Fruit fly (Drosophila melanogaster) whole organism, embryonic: ENCODE measurements around the gene CG5359.
A peak's percentile ranks its signal among the peaks of the same experiment; 100 is the strongest.

Experiments
- CG10321 ChIP-seq: fragments of 200-800 bp; sonication (Bioruptor generic); IDR thresholded peaks from 2 replicates; pipeline ENCODE4 v1.3.6; 2022; ENCODE audit warnings: missing biosample characterization, missing genetic modification characterization
- CG10565 ChIP-seq: fragments of 200-800 bp; sonication (Bioruptor generic); optimal IDR thresholded peaks from 3 replicates; lab custom pipeline; 2016; ENCODE audit warnings: missing biosample characterization, mild to moderate bottlenecking, missing genetic modification characterization
- CG11093 ChIP-seq: fragments of 200-800 bp; sonication (Bioruptor generic); IDR thresholded peaks from 3 replicates; pipeline ENCODE4 v1.3.6; 2022; ENCODE audit warnings: missing biosample characterization, missing genetic modification characterization
- CG12071 ChIP-seq: fragments of 200-800 bp; sonication (Bioruptor generic); optimal IDR thresholded peaks from 3 replicates; lab custom pipeline; 2018; ENCODE audit warnings: missing biosample characterization, mild to moderate bottlenecking, missing genetic modification characterization
- CG12299 ChIP-seq: fragments of 200-800 bp; sonication (Bioruptor generic); optimal IDR thresholded peaks from 2 replicates; lab custom pipeline; 2018; ENCODE audit warnings: missing biosample characterization, mild to moderate bottlenecking, missing genetic modification characterization
- CG14860 ChIP-seq: fragments of 200-800 bp; sonication (Bioruptor generic); IDR thresholded peaks from 3 replicates; pipeline ENCODE4 v1.3.6; 2022; ENCODE audit warnings: missing biosample characterization, missing genetic modification characterization; ENCODE audit not compliant: partially characterized antibody
- CG14965 ChIP-seq: fragments of 200-800 bp; sonication (Bioruptor generic); optimal IDR thresholded peaks from 2 replicates; lab custom pipeline; 2016; ENCODE audit warnings: missing biosample characterization, missing genetic modification characterization, borderline replicate concordance
- CG15073 ChIP-seq: fragments of 200-800 bp; sonication (Bioruptor generic); optimal IDR thresholded peaks from 2 replicates; lab custom pipeline; 2016; ENCODE audit warnings: missing biosample characterization, missing genetic modification characterization
- CG15269 ChIP-seq: fragments of 200-800 bp; sonication (Bioruptor generic); optimal IDR thresholded peaks from 2 replicates; lab custom pipeline; 2018; ENCODE audit warnings: missing biosample characterization, mild to moderate bottlenecking, missing genetic modification characterization, moderate library complexity
- CG1832 ChIP-seq: fragments of 200-800 bp; sonication (Bioruptor generic); optimal IDR thresholded peaks from 2 replicates; lab custom pipeline; 2017; ENCODE audit warnings: missing biosample characterization, mild to moderate bottlenecking, missing genetic modification characterization, inconsistent platforms
- CG18619 ChIP-seq: fragments of 200-800 bp; sonication (Bioruptor generic); optimal IDR thresholded peaks from 3 replicates; lab custom pipeline; 2017; ENCODE audit warnings: missing biosample characterization, mild to moderate bottlenecking, missing genetic modification characterization
- CG31365 ChIP-seq: fragments of 200-800 bp; sonication (Bioruptor generic); optimal IDR thresholded peaks from 2 replicates; lab custom pipeline; 2018; ENCODE audit warnings: missing biosample characterization, mild to moderate bottlenecking, missing genetic modification characterization
- CG34422 ChIP-seq: fragments of 200-800 bp; sonication (Bioruptor generic); IDR thresholded peaks from 3 replicates; pipeline ENCODE4 v1.3.6; 2022; ENCODE audit warnings: missing biosample characterization, missing genetic modification characterization
- CG3838 ChIP-seq: fragments of 200-800 bp; sonication (Bioruptor generic); optimal IDR thresholded peaks from 3 replicates; lab custom pipeline; 2016; ENCODE audit warnings: missing biosample characterization, missing genetic modification characterization
- CG42726 ChIP-seq: fragments of 200-800 bp; sonication (Bioruptor generic); IDR thresholded peaks from 2 replicates; pipeline ENCODE4 v1.3.6; 2022; ENCODE audit warnings: missing biosample characterization, missing genetic modification characterization; ENCODE audit not compliant: partially characterized antibody
- CG5180 ChIP-seq: fragments of 200-800 bp; sonication (Bioruptor generic); optimal IDR thresholded peaks from 3 replicates; lab custom pipeline; 2017; ENCODE audit warnings: missing biosample characterization, missing genetic modification characterization, mild to moderate bottlenecking, moderate library complexity, missing genetic modification reagents
- CG6689 ChIP-seq: fragments of 200-800 bp; sonication (Bioruptor generic); IDR thresholded peaks from 2 replicates; pipeline ENCODE4 v1.3.6; 2022; ENCODE audit warnings: missing biosample characterization, missing genetic modification characterization
- CG6765 ChIP-seq: fragments of 200-800 bp; sonication (Bioruptor generic); optimal IDR thresholded peaks from 3 replicates; lab custom pipeline; 2017; ENCODE audit warnings: missing biosample characterization, mild to moderate bottlenecking, missing genetic modification characterization
- CG7556 ChIP-seq: fragments of 200-800 bp; sonication (Bioruptor generic); optimal IDR thresholded peaks from 2 replicates; lab custom pipeline; 2017; ENCODE audit warnings: missing biosample characterization, mild to moderate bottlenecking, missing genetic modification characterization
- CG7839 ChIP-seq: fragments of 200-800 bp; sonication (Bioruptor generic); optimal IDR thresholded peaks from 3 replicates; lab custom pipeline; 2018; ENCODE audit warnings: missing biosample characterization, mild to moderate bottlenecking, missing genetic modification characterization, moderate library complexity
- D ChIP-seq, 2 experiments: fragments of 200-800 bp in 1 of 2; fragments of >200 bp in 1 of 2; sonication (Bioruptor generic) in 1 of 2; optimal IDR thresholded peaks; 2 replicates in 1 of 2; 3 replicates in 1 of 2; lab custom pipeline; 2017; ENCODE audit warnings: mild to moderate bottlenecking in 1 of 2, missing biosample characterization in 1 of 2, missing genetic modification characterization in 1 of 2, missing genetic modification reagents in 1 of 2
- Dref ChIP-seq: fragments of 200-800 bp; sonication (Bioruptor generic); IDR thresholded peaks from 2 replicates; pipeline ENCODE4 v1.3.6; 2022; ENCODE audit warnings: missing biosample characterization, missing genetic modification characterization
- H15 ChIP-seq: fragments of 200-800 bp; sonication (Bioruptor generic); IDR thresholded peaks from 3 replicates; pipeline ENCODE4 v1.3.6; 2022; ENCODE audit warnings: missing biosample characterization, missing genetic modification characterization
- HLHmδ ChIP-seq: fragments of 200-800 bp; sonication (Bioruptor generic); optimal IDR thresholded peaks from 2 replicates; lab custom pipeline; 2018; ENCODE audit warnings: missing biosample characterization, mild to moderate bottlenecking, missing genetic modification characterization, moderate library complexity
- MTF-1 ChIP-seq: fragments of 200-800 bp; sonication (Bioruptor generic); optimal IDR thresholded peaks from 2 replicates; lab custom pipeline; 2018; ENCODE audit warnings: missing biosample characterization, mild to moderate bottlenecking, missing genetic modification characterization, borderline replicate concordance
- NC2β ChIP-seq: fragments of 200-800 bp; sonication (Bioruptor generic); optimal IDR thresholded peaks from 2 replicates; lab custom pipeline; 2016; ENCODE audit warnings: missing biosample characterization, missing genetic modification characterization
- NK7.1 ChIP-seq: fragments of 200-800 bp; sonication (Bioruptor generic); optimal IDR thresholded peaks from 3 replicates; lab custom pipeline; 2016; ENCODE audit warnings: missing biosample characterization, missing genetic modification characterization
- PHDP ChIP-seq: fragments of 200-800 bp; sonication (Bioruptor generic); optimal IDR thresholded peaks from 3 replicates; lab custom pipeline; 2018; ENCODE audit warnings: missing biosample characterization, mild to moderate bottlenecking, missing genetic modification characterization, moderate library complexity
- Rfx ChIP-seq: fragments of 200-800 bp; sonication (Bioruptor generic); IDR thresholded peaks from 2 replicates; pipeline ENCODE4 v1.3.6; 2022; ENCODE audit warnings: missing biosample characterization, missing genetic modification characterization
- Trl ChIP-seq, 3 experiments: fragments of >200 bp in 2 of 3; fragments of 200-800 bp in 1 of 3; sonication (Bioruptor generic) in 1 of 3; optimal IDR thresholded peaks; 2 replicates in 1 of 3; 3 replicates in 2 of 3; lab custom pipeline; 2016 to 2017; ENCODE audit warnings: missing biosample characterization in 1 of 3, missing genetic modification characterization in 1 of 3
- cas ChIP-seq: fragments of 200-800 bp; sonication (Bioruptor generic); IDR thresholded peaks from 2 replicates; pipeline ENCODE4 v1.3.6; 2022; ENCODE audit warnings: missing biosample characterization, missing genetic modification characterization
- crp ChIP-seq, 2 experiments: fragments of 200-800 bp; sonication (Bioruptor generic); optimal IDR thresholded peaks; 2 replicates in 1 of 2; 3 replicates in 1 of 2; lab custom pipeline; 2017; ENCODE audit warnings: missing biosample characterization in 2 of 2, missing genetic modification characterization in 2 of 2, mild to moderate bottlenecking in 1 of 2, moderate library complexity in 1 of 2
- cwo ChIP-seq: fragments of 200-800 bp; sonication (Bioruptor generic); optimal IDR thresholded peaks from 3 replicates; lab custom pipeline; 2017; ENCODE audit warnings: missing biosample characterization, missing genetic modification characterization, mild to moderate bottlenecking, moderate library complexity, missing genetic modification reagents
- disco-r ChIP-seq: fragments of 200-800 bp; sonication (Bioruptor generic); optimal IDR thresholded peaks from 2 replicates; lab custom pipeline; 2016; ENCODE audit warnings: missing biosample characterization, missing genetic modification characterization
- dysf ChIP-seq: fragments of 200-800 bp; sonication (Bioruptor generic); IDR thresholded peaks from 3 replicates; pipeline ENCODE4 v1.3.6; 2022; ENCODE audit warnings: missing biosample characterization, missing genetic modification characterization
- fd102C ChIP-seq: fragments of 200-800 bp; sonication (Bioruptor generic); optimal IDR thresholded peaks from 2 replicates; lab custom pipeline; 2018; ENCODE audit warnings: missing biosample characterization, mild to moderate bottlenecking, missing genetic modification characterization, moderate library complexity
- jing ChIP-seq: fragments of 200-800 bp; sonication (Bioruptor generic); optimal IDR thresholded peaks from 2 replicates; lab custom pipeline; 2018; ENCODE audit warnings: missing biosample characterization, mild to moderate bottlenecking, missing genetic modification characterization
- org-1 ChIP-seq: fragments of 200-800 bp; sonication (Bioruptor generic); optimal IDR thresholded peaks from 2 replicates; lab custom pipeline; 2017; ENCODE audit warnings: missing biosample characterization, missing genetic modification characterization
- ro ChIP-seq: fragments of 200-800 bp; sonication (Bioruptor generic); IDR thresholded peaks from 2 replicates; pipeline ENCODE4 v1.3.6; 2022; ENCODE audit warnings: missing biosample characterization, missing genetic modification characterization
- sens ChIP-seq: fragments of 200-800 bp; sonication (Bioruptor generic); peaks from one replicate; lab custom pipeline; 2016; ENCODE audit warnings: missing biosample characterization, missing genetic modification characterization
- shn ChIP-seq: fragments of 200-800 bp; sonication (Bioruptor generic); optimal IDR thresholded peaks from 3 replicates; lab custom pipeline; 2016; ENCODE audit warnings: missing biosample characterization, missing genetic modification characterization
- sim ChIP-seq: fragments of 200-800 bp; sonication (Bioruptor generic); IDR thresholded peaks from 2 replicates; pipeline ENCODE4 v1.3.6; 2022; ENCODE audit warnings: missing biosample characterization, missing genetic modification characterization
- slp2 ChIP-seq: fragments of 200-800 bp; sonication (Bioruptor generic); optimal IDR thresholded peaks from 2 replicates; lab custom pipeline; 2016; ENCODE audit warnings: missing biosample characterization, missing genetic modification characterization
- sna ChIP-seq: fragments of 200-800 bp; sonication (Bioruptor generic); IDR thresholded peaks from 2 replicates; pipeline ENCODE4 v1.3.6; 2022; ENCODE audit warnings: missing biosample characterization, missing genetic modification characterization; ENCODE audit not compliant: partially characterized antibody
- sob ChIP-seq: fragments of 200-800 bp; sonication (Bioruptor generic); IDR thresholded peaks from 2 replicates; pipeline ENCODE4 v1.3.6; 2022; ENCODE audit warnings: missing biosample characterization, missing genetic modification characterization
- tap ChIP-seq: fragments of 200-800 bp; optimal IDR thresholded peaks from 3 replicates; lab custom pipeline; 2019; ENCODE audit warnings: missing biosample characterization, mild to moderate bottlenecking, missing genetic modification characterization, moderate library complexity
- trem ChIP-seq: fragments of 200-800 bp; optimal IDR thresholded peaks from 3 replicates; lab custom pipeline; 2019; ENCODE audit warnings: missing biosample characterization, mild to moderate bottlenecking, missing genetic modification characterization, moderate library complexity
- twi ChIP-seq: fragments of 200-800 bp; optimal IDR thresholded peaks from 2 replicates; lab custom pipeline; 2019; ENCODE audit warnings: missing biosample characterization, mild to moderate bottlenecking, missing genetic modification characterization, moderate library complexity
- wek ChIP-seq: fragments of 200-800 bp; sonication (Bioruptor generic); optimal IDR thresholded peaks from 3 replicates; lab custom pipeline; 2018; ENCODE audit warnings: missing biosample characterization, mild to moderate bottlenecking, missing genetic modification characterization, moderate library complexity
- wor ChIP-seq: fragments of 200-800 bp; sonication (Bioruptor generic); IDR thresholded peaks from 2 replicates; pipeline ENCODE4 v1.3.6; 2022; ENCODE audit warnings: missing biosample characterization, missing genetic modification characterization

Gene CG5359

dm6 chr3R:9977494-9977893, 23.6 kb downstream of the CG5359 start (continued):
- TF ChIP-seq D (optimal IDR thresholded peaks at IDR 0.05; lab: Kevin White, UChicago) (no peak), D (GFP tag; optimal IDR thresholded peaks at IDR 0.05; lab: Kevin White, UChicago) (no peak), CG6689 (0 out of 2 replicates have a peak, but pooled peaks have one; percentile 37), shn (GFP tag; lab: Kevin White, UChicago) (no peak), sna (no peak), CG7556 (GFP tag; lab: Kevin White, UChicago) (peak; percentile 29), slp2 (GFP tag; lab: Kevin White, UChicago) (no peak), CG34422 (GFP tag; lab: Robert Waterston, UW) (no peak), CG42726 (GFP tag; lab: Robert Waterston, UW) (no peak), CG11093 (no peak), CG14860 (GFP tag; lab: Robert Waterston, UW) (no peak), CG18619 (peak; percentile 21), wek (GFP tag; lab: Kevin White, UChicago) (no peak), H15 (GFP tag; lab: Robert Waterston, UW) (no peak), Trl (optimal IDR thresholded peaks at IDR 0.05; lab: Kevin White, UChicago) (no peak), Trl (GFP tag; optimal IDR thresholded peaks at IDR 0.05; lab: Kevin White, UChicago) (no peak), CG3838 (GFP tag; lab: Kevin White, UChicago) (no peak), cwo (peak; percentile 27), CG7839 (tag; lab: Kevin White, UChicago) (peak; percentile 39), PHDP (tag; lab: Kevin White, UChicago) (peak; percentile 27), trem (tag; lab: Kevin White, UChicago) (no peak), disco-r (no peak), sens (GFP tag; lab: Kevin White, UChicago) (no peak), CG10321 (GFP tag; lab: Robert Waterston, UW) (no peak), cas (GFP tag; lab: Robert Waterston, UW) (no peak), CG5180 (GFP tag; lab: Kevin White, UChicago) (no peak), CG12299 (tag; lab: Kevin White, UChicago) (no peak), MTF-1 (GFP tag; lab: Kevin White, UChicago) (no peak), CG31365 (tag; lab: Kevin White, UChicago) (no peak), wor (GFP tag; lab: Robert Waterston, UW) (no peak), sim (GFP tag; lab: Robert Waterston, UW) (no peak), Rfx (peak; percentile 35; the same call in 1 of the 2 replicates), crp (GFP tag; optimal IDR thresholded peaks at IDR 0.05; lab: Kevin White, UChicago) (no peak), CG1832 (no peak), CG15269 (peak; percentile 46), NC2β (GFP tag; lab: Kevin White, UChicago) (no peak), ro (GFP tag; lab: Robert Waterston, UW) (no peak), CG10565 (GFP tag; lab: Kevin White, UChicago) (no peak), fd102C (GFP tag; lab: Kevin White, UChicago) (no peak), HLHmδ (no peak), sob (GFP tag; lab: Robert Waterston, UW) (0 out of 2 replicates have a peak, but pooled peaks have one; percentile 36), CG6765 (GFP tag; lab: Kevin White, UChicago) (peak; percentile 28), CG12071 (no peak), tap (tag; lab: Kevin White, UChicago) (no peak), Dref (no peak), CG14965 (GFP tag; lab: Kevin White, UChicago) (no peak), org-1 (GFP tag; lab: Kevin White, UChicago) (no peak), jing (GFP tag; lab: Kevin White, UChicago) (no peak), dysf (no peak), CG15073 (GFP tag; lab: Kevin White, UChicago) (no peak), NK7.1 (GFP tag; lab: Kevin White, UChicago) (no peak), twi (tag; lab: Kevin White, UChicago) (no peak)
